Worm (Caenorhabditis elegans) whole organism, midembryonic: ENCODE data around the gene hpa-1.

Experiments used
- cog-1 ChIP-seq: sonication (generic microtip); optimal IDR thresholded peaks from 2 replicates; lab custom pipeline; 2016; ENCODE audit warnings: missing genetic modification characterization, missing compliant biosample characterization
- flt-1 ChIP-seq: fragments of 200-800 bp; sonication (Bioruptor generic); IDR thresholded peaks from 2 replicates; pipeline ENCODE4 v1.3.6; 2022; ENCODE audit warnings: missing genetic modification characterization, missing compliant biosample characterization
- med-1 ChIP-seq: sonication (generic microtip); optimal IDR thresholded peaks from 2 replicates; lab custom pipeline; 2017; ENCODE audit warnings: missing genetic modification characterization, mild to moderate bottlenecking, missing compliant biosample characterization, antibody characterized with exemption, missing genetic modification reagents; ENCODE audit not compliant: insufficient read depth
- ref-1 ChIP-seq: fragments of 200-800 bp; sonication (Bioruptor generic); conservative IDR thresholded peaks from 2 replicates; pipeline ENCODE4 v1.3.6; 2022; ENCODE audit warnings: missing genetic modification reagents, missing genetic modification characterization, missing compliant biosample characterization
- tab-1 ChIP-seq: fragments of 200-800 bp; sonication (Bioruptor generic); IDR thresholded peaks from 2 replicates; pipeline ENCODE4 v1.3.6; 2022; ENCODE audit warnings: missing genetic modification characterization, missing compliant biosample characterization
- ztf-29 ChIP-seq: fragments of 200-800 bp; sonication (Bioruptor generic); IDR thresholded peaks from 2 replicates; pipeline ENCODE4 v1.3.6; 2022; ENCODE audit warnings: missing genetic modification reagents, missing genetic modification characterization, missing compliant biosample characterization

DNA sequence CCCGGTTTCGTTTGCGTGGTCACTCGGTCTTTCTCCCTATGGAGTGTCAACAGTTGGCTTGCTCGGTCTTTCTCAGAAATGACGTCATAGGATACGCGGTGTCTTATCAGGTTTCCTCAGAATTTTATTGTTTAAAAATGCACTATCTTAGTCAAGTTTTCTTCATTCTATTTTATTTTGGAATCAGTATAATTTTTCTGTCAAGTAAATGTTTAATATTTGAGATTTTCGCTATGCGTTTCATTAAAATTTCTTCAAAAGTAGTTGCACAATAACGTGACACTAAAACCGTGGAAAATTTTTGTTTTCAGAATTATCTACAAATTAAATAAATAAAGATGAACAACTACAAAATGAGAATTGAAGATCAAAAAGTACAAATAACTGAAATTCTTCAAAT, 24.4 kb upstream of the hpa-1 start, which contains the start of gene hlh-31:
- no peak for TF ChIP-seq ref-1 (GFP tag; lab: Robert Waterston, UW)
- TF ChIP-seq ztf-29 (GFP tag; lab: Robert Waterston, UW), result no peak
- TF ChIP-seq tab-1 (GFP tag; lab: Robert Waterston, UW), result no peak
- no peak for TF ChIP-seq flt-1 (GFP tag; lab: Robert Waterston, UW)
- no peak for TF ChIP-seq cog-1 (tag; lab: Kevin White, UChicago)
- TF ChIP-seq med-1 (GFP tag; lab: Kevin White, UChicago), result no peak
